Fruit fly (Drosophila melanogaster): ENCODE data around the gene CG42570.

CG42570 gene

DNA sequence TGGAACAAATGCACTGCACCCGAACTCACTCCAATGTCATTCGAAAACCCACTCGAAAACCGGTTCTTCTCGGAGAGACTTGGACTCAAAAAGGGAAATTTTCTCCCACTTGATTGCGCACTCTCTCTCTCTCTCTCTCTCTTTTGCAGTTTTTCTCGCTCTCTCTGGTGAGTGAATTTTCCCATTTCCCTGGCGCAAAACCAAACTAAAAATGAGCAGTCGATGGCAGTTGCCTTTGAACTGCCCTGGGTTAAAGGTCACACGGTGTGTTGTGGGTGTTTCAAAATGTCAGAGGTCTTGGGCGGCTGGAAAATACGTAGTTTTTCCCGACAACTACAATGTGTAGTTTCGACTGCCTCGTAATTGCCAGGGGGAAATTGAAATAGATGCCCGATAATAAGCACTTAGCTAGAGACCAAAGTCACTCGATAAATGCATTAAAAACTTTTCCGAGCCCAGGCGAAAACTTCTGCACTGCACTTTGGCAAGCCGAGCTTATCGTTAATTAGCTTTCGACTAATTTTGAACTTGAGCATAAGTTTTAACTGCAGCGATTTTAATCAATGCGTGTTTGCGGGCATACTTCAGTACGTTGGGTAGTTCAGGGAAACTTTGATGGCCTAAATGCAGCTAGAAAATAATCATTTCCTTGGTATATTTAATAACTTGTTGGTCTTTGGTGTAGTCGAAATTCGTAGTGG, 11.8 kb downstream of the CG42570 start (continued):
- TF ChIP-seq Trl (optimal IDR thresholded peaks at IDR 0.05): peak; percentile 99
- TF ChIP-seq Trl (GFP tag; optimal IDR thresholded peaks at IDR 0.05): peak; percentile 76
- peak; percentile 30 for TF ChIP-seq CG1603 (tag; optimal IDR thresholded peaks at IDR 0.05)
- no peak for TF ChIP-seq exex (tag; optimal IDR thresholded peaks at IDR 0.05)
- TF ChIP-seq pb (GFP tag; optimal IDR thresholded peaks at IDR 0.05): no peak
- peak; percentile 3 for TF ChIP-seq CG2712 (tag; optimal IDR thresholded peaks at IDR 0.05)
- TF ChIP-seq CG32767 (GFP tag; IDR thresholded peaks at IDR 0.05): no peak
- no peak for TF ChIP-seq hth (optimal IDR thresholded peaks at IDR 0.05)
- TF ChIP-seq CG2116 (GFP tag; optimal IDR thresholded peaks at IDR 0.05): no peak
- peak; percentile 33 for TF ChIP-seq kah (GFP tag; optimal IDR thresholded peaks at IDR 0.05)
- TF ChIP-seq gem (tag; optimal IDR thresholded peaks at IDR 0.05): no peak
- TF ChIP-seq CG10565 (GFP tag; optimal IDR thresholded peaks at IDR 0.05): no peak
- no peak for TF ChIP-seq Hey (tag; optimal IDR thresholded peaks at IDR 0.05)
- peak; percentile 74 for TF ChIP-seq CG17829 (tag; optimal IDR thresholded peaks at IDR 0.05)
- no peak for TF ChIP-seq CG18476 (GFP tag; optimal IDR thresholded peaks at IDR 0.05)
- peak; percentile 5 for TF ChIP-seq CG12071 (GFP tag; optimal IDR thresholded peaks at IDR 0.05)
- no peak for TF ChIP-seq CG3065 (GFP tag; optimal IDR thresholded peaks at IDR 0.05)
- peak; percentile 67; the same call in 1 of the 3 replicates for TF ChIP-seq Opbp (GFP tag; IDR thresholded peaks at IDR 0.05; ENCODE audit: partially characterized antibody)
- no peak for TF ChIP-seq tx (GFP tag; optimal IDR thresholded peaks at IDR 0.05)
- no peak for TF ChIP-seq CTCF (GFP tag; optimal IDR thresholded peaks at IDR 0.05)
- TF ChIP-seq knrl (GFP tag; IDR thresholded peaks at IDR 0.05; ENCODE audit: partially characterized antibody): peak; percentile 35; the same call in 1 of the 3 replicates
- TF ChIP-seq vfl (GFP tag; optimal IDR thresholded peaks at IDR 0.05): no peak
- TF ChIP-seq hkb (optimal IDR thresholded peaks at IDR 0.05): peak; percentile 10
- peak; percentile 63 for TF ChIP-seq hkb (GFP tag; IDR thresholded peaks at IDR 0.05)
- peak; percentile 55; the same call in 1 of the 2 replicates for TF ChIP-seq CG32532 (GFP tag; IDR thresholded peaks at IDR 0.05)
- 0 out of 3 replicates have a peak, but pooled peaks have one; percentile 43 for TF ChIP-seq sr (GFP tag; IDR thresholded peaks at IDR 0.05)
- TF ChIP-seq Ravus (GFP tag; IDR thresholded peaks at IDR 0.05): no peak
- TF ChIP-seq CG15696 (tag; optimal IDR thresholded peaks at IDR 0.05): no peak
- TF ChIP-seq fd96Cb (tag; optimal IDR thresholded peaks at IDR 0.05): no peak
- no peak for TF ChIP-seq B-H2 (GFP tag; optimal IDR thresholded peaks at IDR 0.05)
- peak; percentile 63; the same call in 1 of the 2 replicates for TF ChIP-seq bbx (GFP tag; IDR thresholded peaks at IDR 0.05; ENCODE audit: partially characterized antibody)
- TF ChIP-seq CG30403 (GFP tag; optimal IDR thresholded peaks at IDR 0.05): no peak
- peak; percentile 23 for TF ChIP-seq her (GFP tag; optimal IDR thresholded peaks at IDR 0.05)
- peak; percentile 64 for TF ChIP-seq Bgb (GFP tag; IDR thresholded peaks at IDR 0.05; ENCODE audit: partially characterized antibody)
- no peak for TF ChIP-seq CG17186 (GFP tag; optimal IDR thresholded peaks at IDR 0.05)
- TF ChIP-seq E2f1 (GFP tag; IDR thresholded peaks at IDR 0.05): no peak
- TF ChIP-seq PHDP (tag; optimal IDR thresholded peaks at IDR 0.05): peak; percentile 34
- TF ChIP-seq Nf-YB (GFP tag; optimal IDR thresholded peaks at IDR 0.05): peak; percentile 4
- peak; percentile 85; the same call in 2 of the 3 replicates for TF ChIP-seq zen2 (GFP tag; IDR thresholded peaks at IDR 0.05; ENCODE audit: partially characterized antibody)
- TF ChIP-seq Hmr (GFP tag; optimal IDR thresholded peaks at IDR 0.05): no peak
- TF ChIP-seq CG3995 (GFP tag; optimal IDR thresholded peaks at IDR 0.05): no peak
- no peak for TF ChIP-seq CG10959 (GFP tag; IDR thresholded peaks at IDR 0.05)
- TF ChIP-seq CG13624 (GFP tag; optimal IDR thresholded peaks at IDR 0.05): no peak
- no peak for TF ChIP-seq CG14965 (GFP tag; optimal IDR thresholded peaks at IDR 0.05; ENCODE audit: borderline replicate concordance)
- TF ChIP-seq Meics (GFP tag; optimal IDR thresholded peaks at IDR 0.05): no peak
- TF ChIP-seq Ets97D (GFP tag; optimal IDR thresholded peaks at IDR 0.05): no peak
- peak; percentile 5 for TF ChIP-seq MESR4 (GFP tag; optimal IDR thresholded peaks at IDR 0.05)
- no peak for TF ChIP-seq ATbp (GFP tag; optimal IDR thresholded peaks at IDR 0.05)
- peak; percentile 0 for TF ChIP-seq grau (tag; optimal IDR thresholded peaks at IDR 0.05)
- no peak for TF ChIP-seq CG13775 (GFP tag; optimal IDR thresholded peaks at IDR 0.05)
- no peak for TF ChIP-seq Tbp (GFP tag; optimal IDR thresholded peaks at IDR 0.05)
